Fruit fly (Drosophila melanogaster) whole organism, embryonic: Measurements from ENCODE around the gene CG1764.
A peak's percentile ranks its signal among the peaks of the same experiment; 100 is the strongest.

Source experiments
- ATbp ChIP-seq: fragments of 200-800 bp; sonication (Bioruptor generic); optimal IDR thresholded peaks from 2 replicates; lab custom pipeline; 2017; ENCODE audit warnings: missing biosample characterization, mild to moderate bottlenecking, missing genetic modification characterization, missing genetic modification reagents
- CG12155 ChIP-seq: fragments of 200-800 bp; sonication (Bioruptor generic); optimal IDR thresholded peaks from 3 replicates; lab custom pipeline; 2016; ENCODE audit warnings: missing biosample characterization, missing genetic modification characterization
- CG12236 ChIP-seq: fragments of 200-800 bp; sonication (Bioruptor generic); optimal IDR thresholded peaks from 2 replicates; lab custom pipeline; 2016; ENCODE audit warnings: missing biosample characterization, missing genetic modification characterization
- CG12769 ChIP-seq: fragments of 200-800 bp; sonication (Bioruptor generic); optimal IDR thresholded peaks from 2 replicates; lab custom pipeline; 2019; ENCODE audit warnings: missing biosample characterization, mild to moderate bottlenecking, missing genetic modification characterization, moderate library complexity
- CG14441 ChIP-seq: fragments of 200-800 bp; sonication (Bioruptor generic); IDR thresholded peaks from 2 replicates; pipeline ENCODE4 v1.3.6; 2022; ENCODE audit warnings: missing biosample characterization, missing genetic modification characterization
- CG15696 ChIP-seq: fragments of 200-800 bp; sonication (Bioruptor generic); optimal IDR thresholded peaks from 2 replicates; lab custom pipeline; 2019; ENCODE audit warnings: missing biosample characterization, mild to moderate bottlenecking, missing genetic modification characterization, moderate library complexity
- CG16863 ChIP-seq: fragments of 200-800 bp; sonication (Bioruptor generic); optimal IDR thresholded peaks from 3 replicates; lab custom pipeline; 2016; ENCODE audit warnings: missing biosample characterization, missing genetic modification characterization
- CG17328 ChIP-seq: fragments of 200-800 bp; sonication (Bioruptor generic); IDR thresholded peaks from 2 replicates; pipeline ENCODE4 v1.3.6; 2022; ENCODE audit warnings: missing biosample characterization, missing genetic modification characterization
- CG30020 ChIP-seq: fragments of 200-800 bp; optimal IDR thresholded peaks from 2 replicates; lab custom pipeline; 2019; ENCODE audit warnings: missing biosample characterization, mild to moderate bottlenecking, missing genetic modification characterization, moderate library complexity
- CG3838 ChIP-seq: fragments of 200-800 bp; sonication (Bioruptor generic); optimal IDR thresholded peaks from 3 replicates; lab custom pipeline; 2016; ENCODE audit warnings: missing biosample characterization, missing genetic modification characterization
- CG42726 ChIP-seq: fragments of 200-800 bp; sonication (Bioruptor generic); IDR thresholded peaks from 2 replicates; pipeline ENCODE4 v1.3.6; 2022; ENCODE audit warnings: missing biosample characterization, missing genetic modification characterization; ENCODE audit not compliant: partially characterized antibody
- CG4282 ChIP-seq: fragments of 200-800 bp; sonication (Bioruptor generic); optimal IDR thresholded peaks from 2 replicates; lab custom pipeline; 2016; ENCODE audit warnings: missing biosample characterization, missing genetic modification characterization
- CG6689 ChIP-seq: fragments of 200-800 bp; sonication (Bioruptor generic); IDR thresholded peaks from 2 replicates; pipeline ENCODE4 v1.3.6; 2022; ENCODE audit warnings: missing biosample characterization, missing genetic modification characterization
- CG7271 ChIP-seq: fragments of 200-800 bp; sonication (Bioruptor generic); optimal IDR thresholded peaks from 2 replicates; lab custom pipeline; 2018; ENCODE audit warnings: missing biosample characterization, mild to moderate bottlenecking, missing genetic modification characterization, moderate library complexity
- CG7963 ChIP-seq: fragments of 200-800 bp; sonication (Bioruptor generic); IDR thresholded peaks from 3 replicates; pipeline ENCODE4 v1.3.6; 2022; ENCODE audit warnings: missing biosample characterization, missing genetic modification characterization; ENCODE audit not compliant: partially characterized antibody
- CG7987 ChIP-seq: fragments of 200-800 bp; sonication (Bioruptor generic); optimal IDR thresholded peaks from 2 replicates; lab custom pipeline; 2018; ENCODE audit warnings: missing biosample characterization, mild to moderate bottlenecking, missing genetic modification characterization, moderate library complexity
- CG9817 ChIP-seq: fragments of 200-800 bp; sonication (Bioruptor generic); optimal IDR thresholded peaks from 2 replicates; lab custom pipeline; 2018; ENCODE audit warnings: missing biosample characterization, mild to moderate bottlenecking, missing genetic modification characterization, moderate library complexity
- CHES-1-like ChIP-seq: fragments of 200-800 bp; sonication (Bioruptor generic); optimal IDR thresholded peaks from 2 replicates; lab custom pipeline; 2016; ENCODE audit warnings: missing biosample characterization, missing genetic modification characterization
- D19B ChIP-seq: fragments of 200-800 bp; sonication (Bioruptor generic); optimal IDR thresholded peaks from 2 replicates; lab custom pipeline; 2017; ENCODE audit warnings: missing biosample characterization, mild to moderate bottlenecking, missing genetic modification characterization
- Doc2 ChIP-seq: fragments of 200-800 bp; sonication (Bioruptor generic); IDR thresholded peaks from 2 replicates; pipeline ENCODE4 v1.3.6; 2022; ENCODE audit warnings: missing biosample characterization, missing genetic modification characterization
- Elba2 ChIP-seq: fragments of 200-800 bp; sonication (Bioruptor generic); optimal IDR thresholded peaks from 3 replicates; lab custom pipeline; 2016; ENCODE audit warnings: missing biosample characterization, missing genetic modification characterization
- Hey ChIP-seq: fragments of 200-800 bp; sonication (Bioruptor generic); optimal IDR thresholded peaks from 3 replicates; lab custom pipeline; 2018; ENCODE audit warnings: missing biosample characterization, mild to moderate bottlenecking, missing genetic modification characterization
- Kr ChIP-seq: fragments of 200-800 bp; sonication (Bioruptor generic); optimal IDR thresholded peaks from 2 replicates; lab custom pipeline; 2017; ENCODE audit warnings: missing biosample characterization, mild to moderate bottlenecking, missing genetic modification characterization
- Mad ChIP-seq: fragments of 200-800 bp; sonication (Bioruptor generic); optimal IDR thresholded peaks from 2 replicates; lab custom pipeline; 2016; ENCODE audit warnings: missing biosample characterization, missing genetic modification characterization
- NC2α ChIP-seq: fragments of 200-800 bp; sonication (Bioruptor generic); optimal IDR thresholded peaks from 2 replicates; lab custom pipeline; 2016; ENCODE audit warnings: missing biosample characterization, missing genetic modification characterization
- Nf-YC ChIP-seq: fragments of 200-800 bp; optimal IDR thresholded peaks from 3 replicates; lab custom pipeline; 2019; ENCODE audit warnings: missing biosample characterization, mild to moderate bottlenecking, missing genetic modification characterization, moderate library complexity
- NfI ChIP-seq: fragments of 200-800 bp; sonication (Bioruptor generic); optimal IDR thresholded peaks from 3 replicates; lab custom pipeline; 2018; ENCODE audit warnings: missing biosample characterization, mild to moderate bottlenecking, missing genetic modification characterization, moderate library complexity
- Oaz ChIP-seq: fragments of 200-800 bp; sonication (Bioruptor generic); IDR thresholded peaks from 2 replicates; pipeline ENCODE4 v1.3.6; 2022; ENCODE audit warnings: missing biosample characterization, missing genetic modification characterization
- Scr ChIP-seq: fragments of 200-800 bp; sonication (Bioruptor generic); IDR thresholded peaks from 2 replicates; pipeline ENCODE4 v1.3.6; 2022; ENCODE audit warnings: missing biosample characterization, missing genetic modification characterization; ENCODE audit not compliant: partially characterized antibody
- Sox100B ChIP-seq: fragments of 200-800 bp; sonication (Bioruptor generic); optimal IDR thresholded peaks from 3 replicates; lab custom pipeline; 2018; ENCODE audit warnings: missing biosample characterization, mild to moderate bottlenecking, missing genetic modification characterization
- Spps ChIP-seq: fragments of 200-800 bp; sonication (Bioruptor generic); optimal IDR thresholded peaks from 2 replicates; lab custom pipeline; 2018; ENCODE audit warnings: missing biosample characterization, mild to moderate bottlenecking, missing genetic modification characterization
- YL-1 ChIP-seq: fragments of 200-800 bp; sonication (Bioruptor generic); optimal IDR thresholded peaks from 3 replicates; lab custom pipeline; 2017; ENCODE audit warnings: missing biosample characterization, mild to moderate bottlenecking, missing genetic modification characterization
- bowl ChIP-seq: fragments of 200-800 bp; sonication (Bioruptor generic); IDR thresholded peaks from 2 replicates; pipeline ENCODE4 v1.3.6; 2022; ENCODE audit warnings: missing biosample characterization, missing genetic modification characterization
- chif ChIP-seq, 2 experiments: fragments of 200-800 bp; sonication (Bioruptor generic); optimal IDR thresholded peaks; 3 replicates each; lab custom pipeline; 2016; ENCODE audit warnings: missing biosample characterization in 2 of 2, missing genetic modification characterization in 2 of 2
- emc ChIP-seq: fragments of 200-800 bp; sonication (Bioruptor generic); optimal IDR thresholded peaks from 2 replicates; lab custom pipeline; 2016; ENCODE audit warnings: missing biosample characterization, missing genetic modification characterization
- fd64A ChIP-seq: fragments of 200-800 bp; sonication (Bioruptor generic); optimal IDR thresholded peaks from 3 replicates; lab custom pipeline; 2018; ENCODE audit warnings: missing biosample characterization, mild to moderate bottlenecking, missing genetic modification characterization
- fu2 ChIP-seq: fragments of 200-800 bp; sonication (Bioruptor generic); optimal IDR thresholded peaks from 2 replicates; lab custom pipeline; 2016; ENCODE audit warnings: missing biosample characterization, missing genetic modification characterization
- gcm2 ChIP-seq: fragments of 200-800 bp; sonication (Bioruptor generic); optimal IDR thresholded peaks from 2 replicates; lab custom pipeline; 2016; ENCODE audit warnings: missing biosample characterization, missing genetic modification characterization
- hb ChIP-seq: fragments of 200-800 bp; sonication (Bioruptor generic); IDR thresholded peaks from 3 replicates; pipeline ENCODE4 v1.3.6; 2022; ENCODE audit warnings: missing biosample characterization, missing genetic modification characterization; ENCODE audit not compliant: partially characterized antibody
- hkb ChIP-seq, 2 experiments: fragments of 200-800 bp in 1 of 2; fragments of >200 bp in 1 of 2; sonication (Bioruptor generic) in 1 of 2; IDR thresholded peaks in 1 of 2; optimal IDR thresholded peaks in 1 of 2; 2 replicates each; pipeline versions ENCODE4 v1.3.6 to Lab custom; 2017 to 2022; ENCODE audit warnings: missing biosample characterization in 1 of 2, missing genetic modification characterization in 1 of 2
- insv ChIP-seq, 2 experiments: fragments of 200-800 bp; sonication (Bioruptor generic); optimal IDR thresholded peaks; 3 replicates each; lab custom pipeline; 2016 to 2018; ENCODE audit warnings: missing biosample characterization in 2 of 2, missing genetic modification characterization in 2 of 2
- kni ChIP-seq: fragments of 200-800 bp; sonication (Bioruptor generic); optimal IDR thresholded peaks from 3 replicates; lab custom pipeline; 2017; ENCODE audit warnings: mild to moderate bottlenecking, missing biosample characterization, missing genetic modification reagents, missing genetic modification characterization
- lab ChIP-seq: fragments of 200-800 bp; sonication (Bioruptor generic); optimal IDR thresholded peaks from 3 replicates; lab custom pipeline; 2017; ENCODE audit warnings: missing biosample characterization, missing genetic modification characterization, mild to moderate bottlenecking, moderate library complexity, missing genetic modification reagents
- lmd ChIP-seq: fragments of 200-800 bp; sonication (Bioruptor generic); IDR thresholded peaks from 2 replicates; pipeline ENCODE4 v1.3.6; 2022; ENCODE audit warnings: missing biosample characterization, missing genetic modification characterization
- mirr ChIP-seq: fragments of 200-800 bp; sonication (Bioruptor generic); optimal IDR thresholded peaks from 3 replicates; lab custom pipeline; 2018; ENCODE audit warnings: missing biosample characterization, mild to moderate bottlenecking, missing genetic modification characterization
- pfk ChIP-seq: fragments of 200-800 bp; sonication (Bioruptor generic); optimal IDR thresholded peaks from 2 replicates; lab custom pipeline; 2018; ENCODE audit warnings: missing biosample characterization, mild to moderate bottlenecking, missing genetic modification characterization, moderate library complexity
- prd ChIP-seq, 3 experiments: fragments of >200 bp in 2 of 3; fragments of 200-800 bp in 1 of 3; sonication (Bioruptor generic) in 1 of 3; optimal IDR thresholded peaks in 2 of 3; IDR thresholded peaks in 1 of 3; 2 replicates in 2 of 3; 3 replicates in 1 of 3; pipeline versions ENCODE4 v1.3.6 to Lab custom; 2017 to 2022; ENCODE audit warnings: missing biosample characterization in 1 of 3, missing genetic modification characterization in 1 of 3
- slou ChIP-seq: fragments of 200-800 bp; sonication (Bioruptor generic); optimal IDR thresholded peaks from 3 replicates; lab custom pipeline; 2016; ENCODE audit warnings: missing biosample characterization, missing genetic modification characterization
- zf30C ChIP-seq: fragments of 200-800 bp; sonication (Bioruptor generic); optimal IDR thresholded peaks from 3 replicates; lab custom pipeline; 2018; ENCODE audit warnings: missing biosample characterization, mild to moderate bottlenecking, missing genetic modification characterization

Gene CG1764

DNA sequence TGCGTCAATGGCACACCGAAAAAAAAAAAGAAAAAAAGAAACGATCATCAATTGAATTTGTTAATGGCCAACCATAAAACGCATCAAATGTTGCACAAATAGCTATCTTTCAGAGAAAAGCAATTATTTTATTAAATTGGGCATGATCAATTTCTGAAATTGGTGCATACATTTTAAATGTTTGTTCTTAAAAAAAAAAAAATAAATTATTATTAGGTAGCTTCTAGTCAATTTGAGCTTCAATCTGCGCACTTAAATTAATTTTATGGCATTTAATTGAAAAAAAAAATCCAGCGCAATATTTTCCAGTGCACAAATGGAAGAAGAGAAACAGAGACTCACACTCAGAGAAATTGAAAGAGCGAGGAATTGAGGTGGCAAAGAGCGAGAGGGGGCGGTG, 20.9 kb upstream of the CG1764 start (continued):
- TF ChIP-seq hkb (optimal IDR thresholded peaks at IDR 0.05; lab: Kevin White, UChicago) (no peak), hkb (GFP tag; IDR thresholded peaks at IDR 0.05; lab: Robert Waterston, UW) (peak; percentile 71), CG7963 (GFP tag; lab: Robert Waterston, UW) (no peak), Hey (tag; lab: Kevin White, UChicago) (no peak), Nf-YC (tag; lab: Kevin White, UChicago) (peak; percentile 15), pfk (GFP tag; lab: Kevin White, UChicago) (no peak), CG42726 (GFP tag; lab: Robert Waterston, UW) (no peak), fd64A (GFP tag; lab: Kevin White, UChicago) (no peak), CG12769 (tag; lab: Kevin White, UChicago) (no peak), D19B (peak; percentile 42), NC2α (GFP tag; lab: Kevin White, UChicago) (no peak), prd (optimal IDR thresholded peaks at IDR 0.05; lab: Kevin White, UChicago) (no peak), prd (GFP tag; IDR thresholded peaks at IDR 0.05; lab: Robert Waterston, UW) (peak; percentile 63; the same call in 2 of the 3 replicates), Sox100B (GFP tag; lab: Kevin White, UChicago) (peak; percentile 66), CG4282 (GFP tag; lab: Kevin White, UChicago) (no peak), CG14441 (peak; percentile 73), CG16863 (GFP tag; lab: Kevin White, UChicago) (peak; percentile 63), CG12236 (GFP tag; lab: Kevin White, UChicago) (peak; percentile 38), mirr (GFP tag; lab: Kevin White, UChicago) (no peak), lab (GFP tag; lab: Kevin White, UChicago) (peak; percentile 50), Spps (tag; lab: Kevin White, UChicago) (no peak), CG15696 (tag; lab: Kevin White, UChicago) (no peak), NfI (peak; percentile 57), hb (GFP tag; lab: Robert Waterston, UW) (no peak), emc (GFP tag; lab: Kevin White, UChicago) (peak; percentile 44), CG6689 (GFP tag; lab: Robert Waterston, UW) (peak; percentile 61), insv (GFP tag; optimal IDR thresholded peaks at IDR 0.05; lab: Kevin White, UChicago) (no peak), CG9817 (tag; lab: Kevin White, UChicago) (peak; percentile 51), kni (no peak), lmd (GFP tag; lab: Robert Waterston, UW) (peak; percentile 68), CG3838 (GFP tag; lab: Kevin White, UChicago) (no peak), CG12155 (peak; percentile 60), CG17328 (0 out of 2 replicates have a peak, but pooled peaks have one; percentile 24), slou (GFP tag; lab: Kevin White, UChicago) (peak; percentile 61), gcm2 (GFP tag; lab: Kevin White, UChicago) (no peak), CG7271 (no peak), Kr (no peak), Mad (GFP tag; lab: Kevin White, UChicago) (peak; percentile 66), Elba2 (GFP tag; lab: Kevin White, UChicago) (no peak), bowl (GFP tag; lab: Robert Waterston, UW) (no peak), YL-1 (no peak), CG30020 (no peak), Scr (GFP tag; lab: Robert Waterston, UW) (no peak), ATbp (GFP tag; lab: Kevin White, UChicago) (peak; percentile 34), Oaz (GFP tag; lab: Robert Waterston, UW) (0 out of 2 replicates have a peak, but pooled peaks have one; percentile 18), zf30C (GFP tag; lab: Kevin White, UChicago) (peak; percentile 38), CHES-1-like (peak; percentile 63), fu2 (GFP tag; lab: Kevin White, UChicago) (peak; percentile 74), chif (GFP tag; optimal IDR thresholded peaks at IDR 0.05; lab: Kevin White, UChicago) (peak; percentile 59 to 66), Doc2 (GFP tag; lab: Robert Waterston, UW) (no peak), CG7987 (GFP tag; lab: Kevin White, UChicago) (no peak)
